Worm (Caenorhabditis elegans) whole organism, L4 larva: ENCODE measurements around the gene K12D12.4.

Experiments used
- ces-1 ChIP-seq: fragments of 150-350 bp; sonication (generic microtip); optimal IDR thresholded peaks from 4 replicates; lab custom pipeline; 2014; ENCODE audit warnings: missing biosample characterization, missing genetic modification reagents, missing genetic modification characterization
- nhr-25 ChIP-seq: sonication (generic microtip); optimal IDR thresholded peaks from 2 replicates; lab custom pipeline; 2017; ENCODE audit warnings: missing genetic modification characterization, mild to moderate bottlenecking, missing compliant biosample characterization, antibody characterized with exemption, moderate library complexity, borderline replicate concordance; ENCODE audit not compliant: insufficient read depth
- nhr-28 ChIP-seq: fragments of 150-350 bp; optimal IDR thresholded peaks from 2 replicates; lab custom pipeline; 2014; ENCODE audit warnings: missing biosample characterization, missing genetic modification characterization
- nhr-77 ChIP-seq: fragments of 150-350 bp; optimal IDR thresholded peaks from 2 replicates; lab custom pipeline; 2014; ENCODE audit warnings: missing biosample characterization, missing genetic modification characterization
- snpc-4 ChIP-seq: fragments of 150-350 bp; optimal IDR thresholded peaks from 2 replicates; lab custom pipeline; 2014; ENCODE audit warnings: missing biosample characterization, missing genetic modification characterization

DNA sequence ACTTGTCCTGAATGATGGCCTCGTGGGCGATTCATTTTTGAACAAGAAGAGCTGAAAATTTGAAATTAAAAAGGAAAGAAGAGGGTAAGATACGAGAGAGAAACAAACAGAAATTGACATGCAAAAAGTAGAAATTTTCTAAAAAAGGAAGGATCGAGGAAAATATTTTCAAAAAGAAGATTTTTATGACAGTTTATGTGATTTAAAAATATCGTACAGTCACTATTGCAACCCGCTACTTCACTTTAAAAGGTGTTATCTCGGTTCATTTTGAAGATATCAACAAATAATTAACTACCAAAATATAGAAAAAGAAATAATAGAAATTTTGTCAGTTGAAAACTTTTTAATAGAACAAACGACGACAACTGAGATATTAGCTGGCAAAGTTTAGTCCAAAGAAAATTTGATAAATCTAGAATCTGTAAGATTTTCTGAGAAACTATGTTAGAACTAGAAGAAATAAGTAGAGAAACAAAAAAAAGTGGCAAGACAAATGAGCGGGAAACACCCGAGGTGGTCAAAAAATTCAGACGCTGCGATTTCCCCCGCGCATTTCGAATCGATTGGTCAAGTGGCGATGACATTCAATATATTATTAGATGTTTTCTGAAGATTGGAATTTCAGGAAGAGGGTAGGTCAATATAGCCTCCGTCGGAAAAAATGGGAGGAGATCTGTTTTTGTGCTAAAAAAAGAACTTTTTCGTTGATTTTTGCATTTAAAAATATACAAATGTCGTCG lies 41.8 kb downstream of the K12D12.4 start, which contains the start of gene Y6D1A.1:
- no peak for TF ChIP-seq snpc-4
- TF ChIP-seq ces-1 (GFP tag; lab: Kevin White, UChicago) = no peak
- no peak for TF ChIP-seq nhr-77 (tag; lab: Kevin White, UChicago)
- no peak for TF ChIP-seq nhr-25 (tag; lab: Kevin White, UChicago)
- TF ChIP-seq nhr-28 (tag; lab: Kevin White, UChicago) = no peak
